Fruit fly (Drosophila melanogaster) whole organism, embryonic: ENCODE data around the gene CG34180.

Source experiments
- Atf-2 ChIP-seq: fragments of 200-800 bp; sonication (Bioruptor generic); optimal IDR thresholded peaks from 2 replicates; lab custom pipeline; 2016; ENCODE audit warnings: missing biosample characterization, missing genetic modification characterization
- Blimp-1 ChIP-seq: fragments of 200-800 bp; sonication (Bioruptor generic); optimal IDR thresholded peaks from 3 replicates; lab custom pipeline; 2018; ENCODE audit warnings: missing biosample characterization, missing genetic modification characterization, mild to moderate bottlenecking, moderate library complexity, missing genetic modification reagents
- CG10274 ChIP-seq: fragments of 200-800 bp; sonication (Bioruptor generic); optimal IDR thresholded peaks from 3 replicates; lab custom pipeline; 2017; ENCODE audit warnings: missing biosample characterization, mild to moderate bottlenecking, missing genetic modification characterization
- CG11723 ChIP-seq: fragments of 200-800 bp; sonication (Bioruptor generic); optimal IDR thresholded peaks from 2 replicates; lab custom pipeline; 2017; ENCODE audit warnings: missing biosample characterization, mild to moderate bottlenecking, missing genetic modification characterization
- CG1233 ChIP-seq: fragments of 200-800 bp; sonication (Bioruptor generic); optimal IDR thresholded peaks from 4 replicates; lab custom pipeline; 2018; ENCODE audit warnings: missing biosample characterization, mild to moderate bottlenecking, missing genetic modification characterization
- CG12942 ChIP-seq: fragments of 200-800 bp; sonication (Bioruptor generic); optimal IDR thresholded peaks from 3 replicates; lab custom pipeline; 2016; ENCODE audit warnings: missing biosample characterization, missing genetic modification characterization
- CG13775 ChIP-seq: fragments of 200-800 bp; sonication (Bioruptor generic); optimal IDR thresholded peaks from 3 replicates; lab custom pipeline; 2017; ENCODE audit warnings: missing biosample characterization, mild to moderate bottlenecking, missing genetic modification characterization
- CG1602 ChIP-seq: fragments of 200-800 bp; sonication (Bioruptor generic); optimal IDR thresholded peaks from 3 replicates; lab custom pipeline; 2016; ENCODE audit warnings: missing biosample characterization, missing genetic modification characterization
- CG2678 ChIP-seq: fragments of 200-800 bp; sonication (Bioruptor generic); optimal IDR thresholded peaks from 3 replicates; lab custom pipeline; 2019; ENCODE audit warnings: missing biosample characterization, mild to moderate bottlenecking, missing genetic modification characterization, moderate library complexity
- CG4328 ChIP-seq: fragments of 200-800 bp; sonication (Bioruptor generic); optimal IDR thresholded peaks from 3 replicates; lab custom pipeline; 2017; ENCODE audit warnings: missing biosample characterization, missing genetic modification reagents, missing genetic modification characterization
- CG4424 ChIP-seq: fragments of 200-800 bp; sonication (Bioruptor generic); optimal IDR thresholded peaks from 3 replicates; lab custom pipeline; 2016; ENCODE audit warnings: missing biosample characterization, missing genetic modification characterization
- CG4820 ChIP-seq: fragments of 200-800 bp; sonication (Bioruptor generic); optimal IDR thresholded peaks from 3 replicates; lab custom pipeline; 2016; ENCODE audit warnings: missing biosample characterization, missing genetic modification characterization
- CG8089 ChIP-seq: fragments of 200-800 bp; sonication (Bioruptor generic); optimal IDR thresholded peaks from 3 replicates; lab custom pipeline; 2016; ENCODE audit warnings: missing biosample characterization, missing genetic modification characterization
- CG8924 ChIP-seq: fragments of 200-800 bp; optimal IDR thresholded peaks from 3 replicates; lab custom pipeline; 2019; ENCODE audit warnings: missing biosample characterization, mild to moderate bottlenecking, missing genetic modification characterization, moderate library complexity
- CG9797 ChIP-seq: fragments of 200-800 bp; sonication (Bioruptor generic); optimal IDR thresholded peaks from 3 replicates; lab custom pipeline; 2018; ENCODE audit warnings: missing biosample characterization, mild to moderate bottlenecking, missing genetic modification characterization
- CrebB ChIP-seq: fragments of 200-800 bp; sonication (Bioruptor generic); optimal IDR thresholded peaks from 3 replicates; lab custom pipeline; 2018; ENCODE audit warnings: missing biosample characterization, mild to moderate bottlenecking, missing genetic modification characterization
- D19A ChIP-seq: fragments of 200-800 bp; optimal IDR thresholded peaks from 3 replicates; lab custom pipeline; 2019; ENCODE audit warnings: missing biosample characterization, mild to moderate bottlenecking, missing genetic modification characterization, moderate library complexity
- Dek ChIP-seq: fragments of 200-800 bp; sonication (Bioruptor generic); optimal IDR thresholded peaks from 3 replicates; lab custom pipeline; 2019; ENCODE audit warnings: missing biosample characterization, mild to moderate bottlenecking, missing genetic modification characterization, moderate library complexity
- Fer1 ChIP-seq: fragments of 200-800 bp; sonication (Bioruptor generic); optimal IDR thresholded peaks from 2 replicates; lab custom pipeline; 2017; ENCODE audit warnings: missing biosample characterization, mild to moderate bottlenecking, missing genetic modification characterization
- Fer3 ChIP-seq: fragments of 200-800 bp; sonication (Bioruptor generic); optimal IDR thresholded peaks from 2 replicates; lab custom pipeline; 2018; ENCODE audit warnings: missing biosample characterization, mild to moderate bottlenecking, missing genetic modification characterization, moderate library complexity
- Kr ChIP-seq: fragments of 200-800 bp; sonication (Bioruptor generic); optimal IDR thresholded peaks from 2 replicates; lab custom pipeline; 2017; ENCODE audit warnings: missing biosample characterization, mild to moderate bottlenecking, missing genetic modification characterization
- NFAT ChIP-seq: fragments of 200-800 bp; sonication (Bioruptor generic); IDR thresholded peaks from 2 replicates; pipeline ENCODE4 v1.3.6; 2022; ENCODE audit warnings: missing biosample characterization, missing genetic modification characterization
- Nf-YA ChIP-seq: fragments of 200-800 bp; sonication (Bioruptor generic); IDR thresholded peaks from 2 replicates; pipeline ENCODE4 v1.3.6; 2022; ENCODE audit warnings: missing biosample characterization, missing genetic modification characterization
- Nf-YC ChIP-seq: fragments of 200-800 bp; optimal IDR thresholded peaks from 3 replicates; lab custom pipeline; 2019; ENCODE audit warnings: missing biosample characterization, mild to moderate bottlenecking, missing genetic modification characterization, moderate library complexity
- Pdp1 ChIP-seq, 2 experiments: fragments of 200-800 bp; sonication (Bioruptor generic); optimal IDR thresholded peaks; 3 replicates each; lab custom pipeline; 2016; ENCODE audit warnings: missing biosample characterization in 2 of 2, missing genetic modification characterization in 2 of 2, mild to moderate bottlenecking in 1 of 2, moderate library complexity in 1 of 2
- Rfx ChIP-seq: fragments of 200-800 bp; sonication (Bioruptor generic); IDR thresholded peaks from 2 replicates; pipeline ENCODE4 v1.3.6; 2022; ENCODE audit warnings: missing biosample characterization, missing genetic modification characterization
- abd-A ChIP-seq: fragments of 200-800 bp; sonication (Bioruptor generic); optimal IDR thresholded peaks from 3 replicates; lab custom pipeline; 2019; ENCODE audit warnings: missing biosample characterization, mild to moderate bottlenecking, missing genetic modification characterization, moderate library complexity
- al ChIP-seq: fragments of 200-800 bp; sonication (Bioruptor generic); IDR thresholded peaks from 2 replicates; pipeline ENCODE4 v1.3.6; 2022; ENCODE audit warnings: missing biosample characterization, missing genetic modification characterization
- amos ChIP-seq: fragments of 200-800 bp; sonication (Bioruptor generic); IDR thresholded peaks from 2 replicates; pipeline ENCODE4 v1.3.6; 2022; ENCODE audit warnings: missing biosample characterization, missing genetic modification characterization; ENCODE audit not compliant: partially characterized antibody
- bigmax ChIP-seq: fragments of 200-800 bp; sonication (Bioruptor generic); optimal IDR thresholded peaks from 2 replicates; lab custom pipeline; 2018; ENCODE audit warnings: missing biosample characterization, mild to moderate bottlenecking, missing genetic modification characterization
- chm ChIP-seq: fragments of 200-800 bp; sonication (Bioruptor generic); IDR thresholded peaks from 2 replicates; pipeline ENCODE4 v1.3.6; 2022; ENCODE audit warnings: missing biosample characterization, missing genetic modification characterization
- da ChIP-seq: fragments of 200-800 bp; sonication (Bioruptor generic); optimal IDR thresholded peaks from 2 replicates; lab custom pipeline; 2016; ENCODE audit warnings: missing biosample characterization, missing genetic modification characterization
- dmrt99B ChIP-seq: fragments of 200-800 bp; sonication (Bioruptor generic); optimal IDR thresholded peaks from 2 replicates; lab custom pipeline; 2018; ENCODE audit warnings: missing biosample characterization, mild to moderate bottlenecking, missing genetic modification characterization, moderate library complexity
- dpn ChIP-seq, 2 experiments: fragments of 200-800 bp; sonication (Bioruptor generic); optimal IDR thresholded peaks; 3 replicates each; lab custom pipeline; 2016; ENCODE audit warnings: missing biosample characterization in 2 of 2, missing genetic modification characterization in 2 of 2
- fu2 ChIP-seq: fragments of 200-800 bp; sonication (Bioruptor generic); optimal IDR thresholded peaks from 2 replicates; lab custom pipeline; 2016; ENCODE audit warnings: missing biosample characterization, missing genetic modification characterization
- gt ChIP-seq: fragments of 200-800 bp; sonication (Bioruptor generic); IDR thresholded peaks from 2 replicates; pipeline ENCODE4 v1.3.6; 2022; ENCODE audit warnings: missing biosample characterization, missing genetic modification characterization
- hkb ChIP-seq, 2 experiments: fragments of 200-800 bp in 1 of 2; fragments of >200 bp in 1 of 2; sonication (Bioruptor generic) in 1 of 2; IDR thresholded peaks in 1 of 2; optimal IDR thresholded peaks in 1 of 2; 2 replicates each; pipeline versions ENCODE4 v1.3.6 to Lab custom; 2017 to 2022; ENCODE audit warnings: missing biosample characterization in 1 of 2, missing genetic modification characterization in 1 of 2
- jumu ChIP-seq: fragments of 200-800 bp; sonication (Bioruptor generic); optimal IDR thresholded peaks from 3 replicates; lab custom pipeline; 2016; ENCODE audit warnings: missing biosample characterization, missing genetic modification characterization
- kah ChIP-seq: fragments of 200-800 bp; sonication (Bioruptor generic); optimal IDR thresholded peaks from 2 replicates; lab custom pipeline; 2018; ENCODE audit warnings: missing biosample characterization, mild to moderate bottlenecking, missing genetic modification characterization
- kni ChIP-seq: fragments of 200-800 bp; sonication (Bioruptor generic); optimal IDR thresholded peaks from 3 replicates; lab custom pipeline; 2017; ENCODE audit warnings: mild to moderate bottlenecking, missing biosample characterization, missing genetic modification reagents, missing genetic modification characterization
- knrl ChIP-seq: fragments of 200-800 bp; sonication (Bioruptor generic); IDR thresholded peaks from 3 replicates; pipeline ENCODE4 v1.3.6; 2022; ENCODE audit warnings: missing biosample characterization, missing genetic modification characterization; ENCODE audit not compliant: partially characterized antibody
- mld ChIP-seq: fragments of 200-800 bp; sonication (Bioruptor generic); IDR thresholded peaks from 3 replicates; pipeline ENCODE4 v1.3.6; 2022; ENCODE audit warnings: missing biosample characterization, missing genetic modification characterization; ENCODE audit not compliant: partially characterized antibody
- odd ChIP-seq: fragments of 200-800 bp; sonication (Bioruptor generic); optimal IDR thresholded peaks from 2 replicates; lab custom pipeline; 2017; ENCODE audit warnings: missing biosample characterization, mild to moderate bottlenecking, missing genetic modification characterization
- psq ChIP-seq: fragments of 200-800 bp; sonication (Bioruptor generic); optimal IDR thresholded peaks from 2 replicates; lab custom pipeline; 2017; ENCODE audit warnings: missing biosample characterization, missing genetic modification characterization
- ranshi ChIP-seq: fragments of 200-800 bp; sonication (Bioruptor generic); IDR thresholded peaks from 2 replicates; pipeline ENCODE4 v1.3.6; 2022; ENCODE audit warnings: missing biosample characterization, missing genetic modification characterization
- sug ChIP-seq: fragments of 200-800 bp; optimal IDR thresholded peaks from 2 replicates; lab custom pipeline; 2019; ENCODE audit warnings: missing biosample characterization, mild to moderate bottlenecking, missing genetic modification characterization, moderate library complexity
- tap ChIP-seq: fragments of 200-800 bp; optimal IDR thresholded peaks from 3 replicates; lab custom pipeline; 2019; ENCODE audit warnings: missing biosample characterization, mild to moderate bottlenecking, missing genetic modification characterization, moderate library complexity
- vfl ChIP-seq: fragments of 200-800 bp; sonication (Bioruptor generic); optimal IDR thresholded peaks from 2 replicates; lab custom pipeline; 2016; ENCODE audit warnings: missing biosample characterization, missing genetic modification characterization
- wdn ChIP-seq: fragments of 200-800 bp; sonication (Bioruptor generic); IDR thresholded peaks from 2 replicates; pipeline ENCODE4 v1.3.6; 2022; ENCODE audit warnings: missing biosample characterization, missing genetic modification characterization
- zen ChIP-seq: fragments of 200-800 bp; sonication (Bioruptor generic); optimal IDR thresholded peaks from 3 replicates; lab custom pipeline; 2018; ENCODE audit warnings: missing biosample characterization, mild to moderate bottlenecking, missing genetic modification characterization, moderate library complexity

Gene CG34180

DNA sequence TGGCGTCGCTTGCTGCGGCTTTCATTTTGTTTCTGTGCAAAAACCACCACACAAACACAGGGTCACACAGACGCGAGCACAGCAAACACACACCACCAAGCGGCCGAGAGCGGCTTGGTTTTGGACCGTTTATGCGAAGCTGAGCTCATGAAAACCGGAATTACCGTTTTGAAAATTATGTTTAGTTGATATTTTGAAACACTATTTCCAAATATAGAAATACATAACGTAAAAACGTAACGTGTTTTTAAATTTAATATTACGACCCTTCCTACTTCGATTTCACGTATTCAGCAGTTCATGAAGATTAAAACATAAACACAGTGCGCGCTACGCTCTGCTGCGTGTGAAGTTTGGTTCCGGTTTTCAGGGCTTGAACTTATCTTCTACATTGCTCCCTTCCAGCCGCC lies 9.1 kb upstream of the CG34180 start (continued):
- TF ChIP-seq dpn (GFP tag; optimal IDR thresholded peaks at IDR 0.05; lab: Kevin White, UChicago) (peak; percentile 94), wdn (GFP tag; lab: Robert Waterston, UW) (peak; percentile 90), psq (peak; percentile 72), fu2 (GFP tag; lab: Kevin White, UChicago) (peak; percentile 79), kah (peak; percentile 92), Blimp-1 (peak; percentile 96), hkb (optimal IDR thresholded peaks at IDR 0.05; lab: Kevin White, UChicago) (no peak), hkb (GFP tag; IDR thresholded peaks at IDR 0.05; lab: Robert Waterston, UW) (peak; percentile 99), Nf-YC (tag; lab: Kevin White, UChicago) (peak; percentile 87), zen (tag; lab: Kevin White, UChicago) (peak; percentile 88), Nf-YA (peak; percentile 90), CG4820 (peak; percentile 100), CG13775 (GFP tag; lab: Kevin White, UChicago) (peak; percentile 95), NFAT (peak; percentile 79), odd (GFP tag; lab: Kevin White, UChicago) (peak; percentile 97), chm (GFP tag; lab: Robert Waterston, UW) (peak; percentile 97), CG2678 (tag; lab: Kevin White, UChicago) (peak; percentile 98), abd-A (no peak), da (GFP tag; lab: Kevin White, UChicago) (peak; percentile 86), Atf-2 (peak; percentile 86), CG4424 (peak; percentile 95), gt (GFP tag; lab: Robert Waterston, UW) (peak; percentile 66; the same call in 1 of the 2 replicates), knrl (GFP tag; lab: Robert Waterston, UW) (no peak), CG4328 (peak; percentile 95), Pdp1 (GFP tag; optimal IDR thresholded peaks at IDR 0.05; lab: Kevin White, UChicago) (peak; percentile 92 to 93), amos (GFP tag; lab: Robert Waterston, UW) (no peak), CG1602 (GFP tag; lab: Kevin White, UChicago) (peak; percentile 87), CrebB (tag; lab: Kevin White, UChicago) (peak; percentile 98), Rfx (GFP tag; lab: Robert Waterston, UW) (peak; percentile 97), CG8089 (GFP tag; lab: Kevin White, UChicago) (peak; percentile 85), Fer1 (GFP tag; lab: Kevin White, UChicago) (peak; percentile 99), mld (GFP tag; lab: Robert Waterston, UW) (no peak), CG9797 (GFP tag; lab: Kevin White, UChicago) (peak; percentile 38), CG1233 (peak; percentile 96), CG11723 (peak; percentile 95), dmrt99B (tag; lab: Kevin White, UChicago) (peak; percentile 97), kni (GFP tag; lab: Kevin White, UChicago) (peak; percentile 90), Dek (tag; lab: Kevin White, UChicago) (peak; percentile 95), CG10274 (GFP tag; lab: Kevin White, UChicago) (peak; percentile 84), CG12942 (GFP tag; lab: Kevin White, UChicago) (peak; percentile 87), vfl (GFP tag; lab: Kevin White, UChicago) (peak; percentile 90), al (GFP tag; lab: Robert Waterston, UW) (peak; percentile 69), tap (peak; percentile 97), Kr (peak; percentile 27), bigmax (GFP tag; lab: Kevin White, UChicago) (peak; percentile 29), CG8924 (tag; lab: Kevin White, UChicago) (peak; percentile 98), Fer3 (tag; lab: Kevin White, UChicago) (peak; percentile 97), D19A (tag; lab: Kevin White, UChicago) (peak; percentile 95), jumu (GFP tag; lab: Kevin White, UChicago) (peak; percentile 94), sug (peak; percentile 96), ranshi (GFP tag; lab: Robert Waterston, UW) (peak; percentile 93)
